Fruit fly (Drosophila melanogaster) whole organism, wandering third instar larva: ENCODE measurements around the gene CG10581.

Source experiments
- Abd-B ChIP-seq: fragments of >200 bp; optimal IDR thresholded peaks from 2 replicates; lab custom pipeline; 2017; ENCODE audit warnings: missing biosample characterization, missing genetic modification characterization
- CG32264 ChIP-seq: fragments of 200-800 bp; sonication (Bioruptor generic); optimal IDR thresholded peaks from 2 replicates; lab custom pipeline; 2016; ENCODE audit warnings: missing biosample characterization, missing genetic modification characterization
- CG9705 ChIP-seq: fragments of 200-800 bp; sonication (Bioruptor generic); optimal IDR thresholded peaks from 2 replicates; lab custom pipeline; 2018; ENCODE audit warnings: missing biosample characterization, mild to moderate bottlenecking, missing genetic modification characterization
- Dfd ChIP-seq: fragments of >200 bp; optimal IDR thresholded peaks from 2 replicates; lab custom pipeline; 2017; ENCODE audit warnings: missing biosample characterization, missing genetic modification characterization
- Dif ChIP-seq: fragments of 200-275, 200-300 bp; sonication (Bioruptor generic); optimal IDR thresholded peaks from 2 replicates; lab custom pipeline; 2018; ENCODE audit warnings: missing biosample characterization, missing genetic modification characterization; ENCODE audit not compliant: partially characterized antibody
- GATAd ChIP-seq: sonication (Bioruptor generic); optimal IDR thresholded peaks from 2 replicates; lab custom pipeline; 2016; ENCODE audit warnings: missing biosample characterization, missing genetic modification characterization
- HLH106 ChIP-seq: fragments of 200-800 bp; optimal IDR thresholded peaks from 3 replicates; lab custom pipeline; 2019; ENCODE audit warnings: missing biosample characterization, mild to moderate bottlenecking, missing genetic modification characterization, moderate library complexity
- Hnf4 ChIP-seq: fragments of 200-800 bp; sonication (Bioruptor generic); optimal IDR thresholded peaks from 2 replicates; lab custom pipeline; 2016; ENCODE audit warnings: missing biosample characterization, mild to moderate bottlenecking, missing genetic modification characterization
- Hr78 ChIP-seq: fragments of >200 bp; optimal IDR thresholded peaks from 2 replicates; lab custom pipeline; 2017; ENCODE audit warnings: missing biosample characterization, missing genetic modification characterization
- Hr83 ChIP-seq: fragments of 200-300 bp; sonication (Bioruptor generic); optimal IDR thresholded peaks from 2 replicates; lab custom pipeline; 2016; ENCODE audit warnings: missing biosample characterization, mild to moderate bottlenecking, missing genetic modification characterization, moderate library complexity; ENCODE audit not compliant: poor library complexity, severe bottlenecking
- Jra ChIP-seq: sonication (Bioruptor generic); optimal IDR thresholded peaks from 2 replicates; lab custom pipeline; 2016; ENCODE audit warnings: missing biosample characterization, missing genetic modification characterization
- Mio ChIP-seq: sonication (Bioruptor generic); optimal IDR thresholded peaks from 2 replicates; lab custom pipeline; 2016; ENCODE audit warnings: missing biosample characterization, missing genetic modification characterization
- Myc ChIP-seq: fragments of >200 bp; optimal IDR thresholded peaks from 2 replicates; lab custom pipeline; 2017
- OdsH ChIP-seq: fragments of 200-800 bp; sonication (Bioruptor generic); optimal IDR thresholded peaks from 2 replicates; lab custom pipeline; 2016; ENCODE audit warnings: missing biosample characterization, mild to moderate bottlenecking, missing genetic modification characterization
- Rel ChIP-seq, 2 experiments: fragments of 200-800 bp; sonication (Bioruptor generic) in 1 of 2; optimal IDR thresholded peaks; 2 replicates in 1 of 2; 3 replicates in 1 of 2; lab custom pipeline; 2016 to 2019; ENCODE audit warnings: mild to moderate bottlenecking in 2 of 2, missing biosample characterization in 2 of 2, missing genetic modification characterization in 2 of 2, moderate library complexity in 1 of 2
- Sp1 ChIP-seq: fragments of 200-800 bp; sonication (Bioruptor generic); optimal IDR thresholded peaks from 3 replicates; lab custom pipeline; 2019; ENCODE audit warnings: missing biosample characterization, mild to moderate bottlenecking, missing genetic modification characterization, moderate library complexity
- Vsx2 ChIP-seq: fragments of 200-300, 225-300 bp; sonication (Bioruptor generic); optimal IDR thresholded peaks from 2 replicates; lab custom pipeline; 2018; ENCODE audit warnings: missing biosample characterization, missing genetic modification characterization; ENCODE audit not compliant: partially characterized antibody
- br ChIP-seq: fragments of 200-800 bp; sonication (Bioruptor generic); optimal IDR thresholded peaks from 2 replicates; lab custom pipeline; 2016; ENCODE audit warnings: missing biosample characterization, missing genetic modification characterization
- brk ChIP-seq: fragments of 200-800 bp; sonication (Bioruptor generic); optimal IDR thresholded peaks from 2 replicates; lab custom pipeline; 2016; ENCODE audit warnings: missing biosample characterization, mild to moderate bottlenecking, missing genetic modification characterization
- dl ChIP-seq, 2 experiments: fragments of 175-275, 200-275 bp in 1 of 2; fragments of 200-275 bp in 1 of 2; sonication (Bioruptor generic); optimal IDR thresholded peaks; lab custom pipeline; 2018; ENCODE audit warnings: mild to moderate bottlenecking in 2 of 2, missing biosample characterization in 2 of 2, missing genetic modification characterization in 2 of 2, moderate library complexity in 2 of 2; ENCODE audit not compliant: partially characterized antibody in 2 of 2, insufficient read depth in 1 of 2
- dmrt93B ChIP-seq: fragments of 200-800 bp; sonication (Bioruptor generic); optimal IDR thresholded peaks from 2 replicates; lab custom pipeline; 2018; ENCODE audit warnings: missing biosample characterization, mild to moderate bottlenecking, missing genetic modification characterization
- dsf ChIP-seq: sonication (Bioruptor generic); optimal IDR thresholded peaks from 2 replicates; lab custom pipeline; 2016; ENCODE audit warnings: missing biosample characterization, missing genetic modification characterization, borderline replicate concordance
- ey ChIP-seq: fragments of 200-800 bp; sonication (Bioruptor generic); optimal IDR thresholded peaks from 2 replicates; lab custom pipeline; 2016; ENCODE audit warnings: missing biosample characterization, missing genetic modification characterization
- foxo ChIP-seq, 2 experiments: fragments of 200-800 bp; sonication (Bioruptor generic); optimal IDR thresholded peaks; 2 replicates in 1 of 2; 3 replicates in 1 of 2; lab custom pipeline; 2016 to 2017; ENCODE audit warnings: missing biosample characterization in 2 of 2, missing genetic modification characterization in 2 of 2
- fru ChIP-seq: fragments of 200-800 bp; sonication (Bioruptor generic); optimal IDR thresholded peaks from 3 replicates; lab custom pipeline; 2016; ENCODE audit warnings: missing biosample characterization, mild to moderate bottlenecking, missing genetic modification characterization
- h ChIP-seq: fragments of 200-800 bp; sonication (Bioruptor generic); optimal IDR thresholded peaks from 3 replicates; lab custom pipeline; 2016; ENCODE audit warnings: missing biosample characterization, mild to moderate bottlenecking, missing genetic modification characterization
- jim ChIP-seq: fragments of 175-275, 200-325 bp; sonication (Bioruptor generic); optimal IDR thresholded peaks from 2 replicates; lab custom pipeline; 2016; ENCODE audit warnings: missing biosample characterization, mild to moderate bottlenecking, missing genetic modification characterization
- pan ChIP-seq: fragments of >200 bp; optimal IDR thresholded peaks from 2 replicates; lab custom pipeline; 2017
- psq ChIP-seq: fragments of 200-800 bp; sonication (Bioruptor generic); optimal IDR thresholded peaks from 3 replicates; lab custom pipeline; 2017; ENCODE audit warnings: missing biosample characterization, mild to moderate bottlenecking, missing genetic modification characterization, moderate library complexity
- rgr ChIP-seq: fragments of 200-800 bp; sonication (Bioruptor generic); optimal IDR thresholded peaks from 3 replicates; lab custom pipeline; 2016; ENCODE audit warnings: missing biosample characterization, mild to moderate bottlenecking, missing genetic modification characterization
- sage ChIP-seq: fragments of 200-800 bp; sonication (Bioruptor generic); optimal IDR thresholded peaks from 2 replicates; lab custom pipeline; 2016; ENCODE audit warnings: missing biosample characterization, mild to moderate bottlenecking, missing genetic modification characterization
- sv ChIP-seq: fragments of 200-800 bp; sonication (Bioruptor generic); optimal IDR thresholded peaks from 3 replicates; lab custom pipeline; 2016; ENCODE audit warnings: missing biosample characterization, missing genetic modification characterization
- tai ChIP-seq: sonication (Bioruptor generic); optimal IDR thresholded peaks from 2 replicates; lab custom pipeline; 2016; ENCODE audit warnings: missing biosample characterization, missing genetic modification characterization
- usp ChIP-seq: fragments of >200 bp; optimal IDR thresholded peaks from 2 replicates; lab custom pipeline; 2017; ENCODE audit warnings: missing biosample characterization, missing genetic modification characterization
- woc ChIP-seq: sonication (Bioruptor generic); optimal IDR thresholded peaks from 2 replicates; lab custom pipeline; 2016; ENCODE audit warnings: missing biosample characterization, mild to moderate bottlenecking, missing genetic modification characterization

CG10581 gene

dm6 chr3L:21034281-21035221 is 548 bp upstream of the CG10581 start, which contains the start of gene siz:
Gene siz, plus strand, starts transcription at chr3L:21034535.
- TF ChIP-seq foxo (GFP tag; optimal IDR thresholded peaks at IDR 0.05; lab: Kevin White, UChicago) (peak in 1 of 2 experiments; percentile 4), Hnf4 (GFP tag; lab: Kevin White, UChicago) (no peak), fru (GFP tag; lab: Kevin White, UChicago) (peak; percentile 24), Rel (GFP tag; optimal IDR thresholded peaks at IDR 0.05; lab: Kevin White, UChicago) (no peak), Rel (tag; optimal IDR thresholded peaks at IDR 0.05; lab: Kevin White, UChicago) (peak; percentile 79), sv (GFP tag; lab: Kevin White, UChicago) (no peak), rgr (peak; percentile 29), Dfd (GFP tag; lab: Kevin White, UChicago) (peak; percentile 96), woc (peak; percentile 33), Sp1 (peak; percentile 39), HLH106 (tag; lab: Kevin White, UChicago) (peak; percentile 3), ey (GFP tag; lab: Kevin White, UChicago) (no peak), h (GFP tag; lab: Kevin White, UChicago) (peak; percentile 23), jim (GFP tag; lab: Kevin White, UChicago) (no peak), psq (GFP tag; lab: Kevin White, UChicago) (peak; percentile 28), brk (GFP tag; lab: Kevin White, UChicago) (peak; percentile 58)
- TF ChIP-seq, all 38 proteins: peak for 11

- peak; percentile 94 for TF ChIP-seq HLH106 (tag; lab: Kevin White, UChicago)
- no peak for TF ChIP-seq Hr78 (GFP tag; lab: Kevin White, UChicago)
- TF ChIP-seq ey (GFP tag; lab: Kevin White, UChicago), result peak; percentile 55
- peak; percentile 83 for TF ChIP-seq dmrt93B (GFP tag; lab: Kevin White, UChicago)
- peak; percentile 77 for TF ChIP-seq sage (GFP tag; lab: Kevin White, UChicago)
- TF ChIP-seq Myc (lab: Kevin White, UChicago), result no peak
- peak; percentile 96 for TF ChIP-seq Sp1
- TF ChIP-seq Hr83 (GFP tag; lab: Kevin White, UChicago), result peak; percentile 60
- TF ChIP-seq OdsH (GFP tag; lab: Kevin White, UChicago), result peak; percentile 86
- peak; percentile 82 for TF ChIP-seq fru (GFP tag; lab: Kevin White, UChicago)
- no peak for TF ChIP-seq jim (GFP tag; lab: Kevin White, UChicago)
- no peak for TF ChIP-seq usp (GFP tag; lab: Kevin White, UChicago)
- TF ChIP-seq Jra, result peak; percentile 70
- TF ChIP-seq Dfd (GFP tag; lab: Kevin White, UChicago), result no peak
- TF ChIP-seq psq (GFP tag; lab: Kevin White, UChicago), result peak; percentile 86
- peak; percentile 74 for TF ChIP-seq woc
- peak; percentile 52 for TF ChIP-seq Rel (GFP tag; optimal IDR thresholded peaks at IDR 0.05; lab: Kevin White, UChicago)
- TF ChIP-seq Rel (tag; optimal IDR thresholded peaks at IDR 0.05; lab: Kevin White, UChicago), result peak; percentile 71
- TF ChIP-seq foxo (GFP tag; optimal IDR thresholded peaks at IDR 0.05; lab: Kevin White, UChicago), result peak in 1 of 2 experiments; percentile 91
- peak; percentile 88 for TF ChIP-seq rgr
- no peak for TF ChIP-seq GATAd
- TF ChIP-seq CG9705 (GFP tag; lab: Kevin White, UChicago), result peak; percentile 89
- peak; percentile 66 for TF ChIP-seq Hnf4 (GFP tag; lab: Kevin White, UChicago)
- TF ChIP-seq CG32264 (GFP tag; lab: Kevin White, UChicago), result peak; percentile 7
- peak; percentile 71 for TF ChIP-seq sv (GFP tag; lab: Kevin White, UChicago)
- peak; percentile 65 for TF ChIP-seq br (GFP tag; lab: Kevin White, UChicago)
- peak; percentile 82 for TF ChIP-seq h (GFP tag; lab: Kevin White, UChicago)
- peak; percentile 72 for TF ChIP-seq brk (GFP tag; lab: Kevin White, UChicago)
- TF ChIP-seq, all 38 proteins: peak for 21
These were observed 2.7 kb downstream of the CG10581 start, which contains the start of the genes CG10584 and Polr3E for dm6 chr3L:21031093-21031930. Gene CG10584, minus strand, starts transcription at chr3L:21031360. Gene Polr3E, plus strand, starts transcription at chr3L:21031825.

dm6 chr3L:21027657-21028255 is 6.2 kb downstream of the CG10581 start, which contains the start of gene Pdss2:
Gene Pdss2, plus strand, starts transcription at chr3L:21027915.
- TF ChIP-seq sage (GFP tag; lab: Kevin White, UChicago) (no peak), brk (GFP tag; lab: Kevin White, UChicago) (peak; percentile 14), Myc (lab: Kevin White, UChicago) (no peak), Hr78 (GFP tag; lab: Kevin White, UChicago) (no peak), tai (GFP tag; lab: Kevin White, UChicago) (no peak), OdsH (GFP tag; lab: Kevin White, UChicago) (peak; percentile 45), Sp1 (peak; percentile 62), dsf (GFP tag; lab: Kevin White, UChicago) (no peak), Mio (GFP tag; lab: Kevin White, UChicago) (no peak), pan (lab: Kevin White, UChicago) (no peak), foxo (GFP tag; optimal IDR thresholded peaks at IDR 0.05; lab: Kevin White, UChicago) (peak in 1 of 2 experiments; percentile 81), dmrt93B (GFP tag; lab: Kevin White, UChicago) (peak; percentile 48), Vsx2 (GFP tag; lab: Kevin White, UChicago) (no peak), Dif (GFP tag; lab: Kevin White, UChicago) (peak; percentile 45), woc (peak; percentile 82), br (GFP tag; lab: Kevin White, UChicago) (peak; percentile 48), sv (GFP tag; lab: Kevin White, UChicago) (peak; percentile 62), Hr83 (GFP tag; lab: Kevin White, UChicago) (peak; percentile 79), GATAd (no peak), psq (GFP tag; lab: Kevin White, UChicago) (no peak), CG9705 (GFP tag; lab: Kevin White, UChicago) (peak; percentile 58), Abd-B (no peak), dl (GFP tag; optimal IDR thresholded peaks at IDR 0.05; lab: Kevin White, UChicago; ENCODE audit: insufficient read depth in 1 of 2, partially characterized antibody in 2 of 2) (peak in 1 of 2 experiments; percentile 9)
